Worm (Caenorhabditis elegans) whole organism, late embryonic: ENCODE data around the gene clec-167.

Source experiments
- Y22D7AL.16 ChIP-seq: sonication (generic microtip); optimal IDR thresholded peaks from 2 replicates; lab custom pipeline; 2016; ENCODE audit warnings: missing genetic modification characterization, missing compliant biosample characterization
- ceh-48 ChIP-seq: sonication (generic microtip); optimal IDR thresholded peaks from 2 replicates; lab custom pipeline; 2016; ENCODE audit warnings: missing genetic modification characterization, inconsistent platforms, missing compliant biosample characterization
- ets-4 ChIP-seq: sonication (generic microtip); optimal IDR thresholded peaks from 2 replicates; lab custom pipeline; 2016; ENCODE audit warnings: missing genetic modification characterization, missing compliant biosample characterization
- lin-11 ChIP-seq: fragments of 200-800 bp; sonication (Bioruptor generic); optimal IDR thresholded peaks from 2 replicates; lab custom pipeline; 2018; ENCODE audit warnings: mild to moderate bottlenecking, missing genetic modification characterization, missing compliant biosample characterization
- nfya-1 ChIP-seq: sonication (generic microtip); optimal IDR thresholded peaks from 2 replicates; lab custom pipeline; 2017; ENCODE audit warnings: missing genetic modification characterization, mild to moderate bottlenecking, missing compliant biosample characterization, antibody characterized with exemption, moderate library complexity
- pha-4 ChIP-seq: fragments of 150-350 bp; optimal IDR thresholded peaks from 2 replicates; lab custom pipeline; 2018; ENCODE audit warnings: missing biosample characterization, missing genetic modification reagents, missing genetic modification characterization
- zip-5 ChIP-seq: sonication (generic microtip); optimal IDR thresholded peaks from 2 replicates; lab custom pipeline; 2016; ENCODE audit warnings: missing genetic modification characterization, missing compliant biosample characterization

The clec-167 gene

DNA sequence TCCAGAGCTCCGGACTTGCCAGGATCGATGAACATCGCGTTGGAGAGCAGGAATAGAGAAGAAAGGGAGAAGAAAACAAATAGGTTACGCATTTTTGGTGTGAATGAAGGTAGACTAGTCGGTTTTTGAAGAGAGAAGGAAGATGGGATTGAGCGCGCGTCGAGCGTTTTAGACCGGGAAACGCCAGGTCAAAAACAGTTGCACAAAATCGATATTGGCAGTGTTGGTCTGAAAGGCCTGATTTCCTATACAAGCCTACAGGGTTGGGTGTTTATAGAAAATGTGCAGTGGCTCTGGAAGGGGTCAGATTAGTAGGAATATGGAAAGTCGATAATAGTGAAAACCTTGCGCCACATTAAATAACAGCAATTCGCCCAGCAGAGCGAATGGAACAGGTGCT lies 50.7 kb downstream of the clec-167 start, which contains the start of gene dsl-2:
Gene dsl-2, minus strand, starts transcription at position 101 of the 400 bp plus-strand sequence.
- TF ChIP-seq ceh-48 (tag; lab: Kevin White, UChicago): no peak
- no peak for TF ChIP-seq ets-4
- TF ChIP-seq lin-11: no peak
- no peak for TF ChIP-seq Y22D7AL.16
- no peak for TF ChIP-seq pha-4
- TF ChIP-seq nfya-1 (tag; lab: Kevin White, UChicago): no peak
- TF ChIP-seq zip-5: no peak
